Fruit fly (Drosophila melanogaster) whole organism, embryonic: ENCODE results near the gene Rh4.

ENCODE experiments used
- B-H2 ChIP-seq: fragments of 200-800 bp; sonication (Bioruptor generic); optimal IDR thresholded peaks from 2 replicates; lab custom pipeline; 2018; ENCODE audit warnings: missing biosample characterization, mild to moderate bottlenecking, missing genetic modification characterization
- CG10321 ChIP-seq: fragments of 200-800 bp; sonication (Bioruptor generic); IDR thresholded peaks from 2 replicates; pipeline ENCODE4 v1.3.6; 2022; ENCODE audit warnings: missing biosample characterization, missing genetic modification characterization
- CG10431 ChIP-seq: fragments of 200-800 bp; sonication (Bioruptor generic); optimal IDR thresholded peaks from 3 replicates; lab custom pipeline; 2018; ENCODE audit warnings: missing biosample characterization, mild to moderate bottlenecking, missing genetic modification characterization
- CG11456 ChIP-seq: fragments of 200-800 bp; sonication (Bioruptor generic); IDR thresholded peaks from 3 replicates; pipeline ENCODE4 v1.3.6; 2022; ENCODE audit warnings: missing biosample characterization, missing genetic modification characterization
- CG11723 ChIP-seq: fragments of 200-800 bp; sonication (Bioruptor generic); optimal IDR thresholded peaks from 2 replicates; lab custom pipeline; 2017; ENCODE audit warnings: missing biosample characterization, mild to moderate bottlenecking, missing genetic modification characterization
- CG12155 ChIP-seq: fragments of 200-800 bp; sonication (Bioruptor generic); optimal IDR thresholded peaks from 3 replicates; lab custom pipeline; 2016; ENCODE audit warnings: missing biosample characterization, missing genetic modification characterization
- CG1233 ChIP-seq: fragments of 200-800 bp; sonication (Bioruptor generic); optimal IDR thresholded peaks from 4 replicates; lab custom pipeline; 2018; ENCODE audit warnings: missing biosample characterization, mild to moderate bottlenecking, missing genetic modification characterization
- CG15269 ChIP-seq: fragments of 200-800 bp; sonication (Bioruptor generic); optimal IDR thresholded peaks from 2 replicates; lab custom pipeline; 2018; ENCODE audit warnings: missing biosample characterization, mild to moderate bottlenecking, missing genetic modification characterization, moderate library complexity
- CG16815 ChIP-seq: fragments of 200-800 bp; sonication (Bioruptor generic); optimal IDR thresholded peaks from 3 replicates; lab custom pipeline; 2017; ENCODE audit warnings: missing biosample characterization, mild to moderate bottlenecking, missing genetic modification characterization
- CG17186 ChIP-seq: fragments of 200-800 bp; sonication (Bioruptor generic); optimal IDR thresholded peaks from 3 replicates; lab custom pipeline; 2017; ENCODE audit warnings: missing biosample characterization, missing genetic modification reagents, missing genetic modification characterization
- CG17612 ChIP-seq: fragments of 200-800 bp; sonication (Bioruptor generic); IDR thresholded peaks from 2 replicates; pipeline ENCODE4 v1.3.6; 2022; ENCODE audit warnings: missing biosample characterization, missing genetic modification characterization
- CG17829 ChIP-seq: fragments of 200-800 bp; optimal IDR thresholded peaks from 2 replicates; lab custom pipeline; 2019; ENCODE audit warnings: missing biosample characterization, mild to moderate bottlenecking, missing genetic modification characterization, moderate library complexity
- CG2889 ChIP-seq: fragments of 200-800 bp; sonication (Bioruptor generic); IDR thresholded peaks from 3 replicates; pipeline ENCODE4 v1.3.6; 2022; ENCODE audit warnings: missing biosample characterization, missing genetic modification characterization
- CG31365 ChIP-seq: fragments of 200-800 bp; sonication (Bioruptor generic); optimal IDR thresholded peaks from 2 replicates; lab custom pipeline; 2018; ENCODE audit warnings: missing biosample characterization, mild to moderate bottlenecking, missing genetic modification characterization
- CG4730 ChIP-seq: fragments of 200-800 bp; sonication (Bioruptor generic); IDR thresholded peaks from 2 replicates; pipeline ENCODE4 v1.3.6; 2022; ENCODE audit warnings: missing biosample characterization, missing genetic modification characterization
- CG6854 ChIP-seq: fragments of 200-800 bp; sonication (Bioruptor generic); optimal IDR thresholded peaks from 3 replicates; lab custom pipeline; 2017; ENCODE audit warnings: missing biosample characterization, mild to moderate bottlenecking, missing genetic modification characterization
- CG7271 ChIP-seq: fragments of 200-800 bp; sonication (Bioruptor generic); optimal IDR thresholded peaks from 2 replicates; lab custom pipeline; 2018; ENCODE audit warnings: missing biosample characterization, mild to moderate bottlenecking, missing genetic modification characterization, moderate library complexity
- CG7556 ChIP-seq: fragments of 200-800 bp; sonication (Bioruptor generic); optimal IDR thresholded peaks from 2 replicates; lab custom pipeline; 2017; ENCODE audit warnings: missing biosample characterization, mild to moderate bottlenecking, missing genetic modification characterization
- CG7786 ChIP-seq: fragments of 200-800 bp; sonication (Bioruptor generic); optimal IDR thresholded peaks from 2 replicates; lab custom pipeline; 2016; ENCODE audit warnings: missing biosample characterization, missing genetic modification characterization
- Dip2 ChIP-seq: fragments of 200-800 bp; sonication (Bioruptor generic); IDR thresholded peaks from 2 replicates; pipeline ENCODE4 v1.3.6; 2022; ENCODE audit warnings: missing biosample characterization, missing genetic modification characterization
- Dip3 ChIP-seq: fragments of 200-800 bp; sonication (Bioruptor generic); optimal IDR thresholded peaks from 3 replicates; lab custom pipeline; 2016; ENCODE audit warnings: missing biosample characterization, missing genetic modification characterization
- H15 ChIP-seq: fragments of 200-800 bp; sonication (Bioruptor generic); IDR thresholded peaks from 3 replicates; pipeline ENCODE4 v1.3.6; 2022; ENCODE audit warnings: missing biosample characterization, missing genetic modification characterization
- H2.0 ChIP-seq: fragments of 200-800 bp; sonication (Bioruptor generic); IDR thresholded peaks from 2 replicates; pipeline ENCODE4 v1.3.6; 2022; ENCODE audit warnings: missing biosample characterization, missing genetic modification characterization
- HmgZ ChIP-seq: fragments of 200-800 bp; sonication (Bioruptor generic); optimal IDR thresholded peaks from 2 replicates; lab custom pipeline; 2018; ENCODE audit warnings: missing biosample characterization, mild to moderate bottlenecking, missing genetic modification characterization
- Hr51 ChIP-seq, 2 experiments: fragments of 200-800 bp; sonication (Bioruptor generic); optimal IDR thresholded peaks; 2 replicates in 1 of 2; 3 replicates in 1 of 2; lab custom pipeline; 2016 to 2018; ENCODE audit warnings: missing biosample characterization in 2 of 2, missing genetic modification characterization in 2 of 2, mild to moderate bottlenecking in 1 of 2, moderate library complexity in 1 of 2
- Hr78 ChIP-seq, 2 experiments: fragments of 200-800 bp in 1 of 2; fragments of >200 bp in 1 of 2; sonication (Bioruptor generic) in 1 of 2; optimal IDR thresholded peaks; 2 replicates each; lab custom pipeline; 2017 to 2019; ENCODE audit warnings: missing biosample characterization in 2 of 2, missing genetic modification characterization in 2 of 2, mild to moderate bottlenecking in 1 of 2, moderate library complexity in 1 of 2
- MTF-1 ChIP-seq: fragments of 200-800 bp; sonication (Bioruptor generic); optimal IDR thresholded peaks from 2 replicates; lab custom pipeline; 2018; ENCODE audit warnings: missing biosample characterization, mild to moderate bottlenecking, missing genetic modification characterization, borderline replicate concordance
- Stat92E ChIP-seq, 3 experiments: fragments of >200 bp in 2 of 3; fragments of 200-800 bp in 1 of 3; sonication (Bioruptor generic) in 1 of 3; optimal IDR thresholded peaks; 2 replicates each; lab custom pipeline; 2017 to 2019; ENCODE audit warnings: missing biosample characterization in 3 of 3, missing genetic modification characterization in 3 of 3, mild to moderate bottlenecking in 1 of 3, moderate library complexity in 1 of 3
- Xrp1 ChIP-seq: fragments of 200-800 bp; sonication (Bioruptor generic); IDR thresholded peaks from 2 replicates; pipeline ENCODE4 v1.3.6; 2022; ENCODE audit warnings: missing biosample characterization, missing genetic modification characterization
- cad ChIP-seq: fragments of >200 bp; optimal IDR thresholded peaks from 2 replicates; lab custom pipeline; 2017; ENCODE audit warnings: missing biosample characterization, missing genetic modification characterization
- caup ChIP-seq: fragments of 200-800 bp; sonication (Bioruptor generic); optimal IDR thresholded peaks from 3 replicates; lab custom pipeline; 2017; ENCODE audit warnings: missing biosample characterization, mild to moderate bottlenecking, missing genetic modification characterization, moderate library complexity; ENCODE audit not compliant: severe bottlenecking
- chn ChIP-seq: fragments of 200-800 bp; sonication (Bioruptor generic); optimal IDR thresholded peaks from 2 replicates; lab custom pipeline; 2016; ENCODE audit warnings: missing biosample characterization, missing genetic modification characterization
- gcm ChIP-seq: fragments of 200-800 bp; sonication (Bioruptor generic); optimal IDR thresholded peaks from 2 replicates; lab custom pipeline; 2019; ENCODE audit warnings: missing biosample characterization, mild to moderate bottlenecking, missing genetic modification characterization, moderate library complexity
- her ChIP-seq: fragments of 200-800 bp; sonication (Bioruptor generic); optimal IDR thresholded peaks from 2 replicates; lab custom pipeline; 2016; ENCODE audit warnings: missing biosample characterization, missing genetic modification characterization
- hkb ChIP-seq, 2 experiments: fragments of 200-800 bp in 1 of 2; fragments of >200 bp in 1 of 2; sonication (Bioruptor generic) in 1 of 2; IDR thresholded peaks in 1 of 2; optimal IDR thresholded peaks in 1 of 2; 2 replicates each; pipeline versions ENCODE4 v1.3.6 to Lab custom; 2017 to 2022; ENCODE audit warnings: missing biosample characterization in 1 of 2, missing genetic modification characterization in 1 of 2
- jumu ChIP-seq: fragments of 200-800 bp; sonication (Bioruptor generic); optimal IDR thresholded peaks from 3 replicates; lab custom pipeline; 2016; ENCODE audit warnings: missing biosample characterization, missing genetic modification characterization
- kay ChIP-seq: fragments of 200-800 bp; sonication (Bioruptor generic); optimal IDR thresholded peaks from 2 replicates; lab custom pipeline; 2016; ENCODE audit warnings: missing biosample characterization, missing genetic modification characterization
- lab ChIP-seq: fragments of 200-800 bp; sonication (Bioruptor generic); optimal IDR thresholded peaks from 3 replicates; lab custom pipeline; 2017; ENCODE audit warnings: missing biosample characterization, missing genetic modification characterization, mild to moderate bottlenecking, moderate library complexity, missing genetic modification reagents
- mirr ChIP-seq: fragments of 200-800 bp; sonication (Bioruptor generic); optimal IDR thresholded peaks from 3 replicates; lab custom pipeline; 2018; ENCODE audit warnings: missing biosample characterization, mild to moderate bottlenecking, missing genetic modification characterization
- nau ChIP-seq: fragments of 200-800 bp; sonication (Bioruptor generic); optimal IDR thresholded peaks from 3 replicates; lab custom pipeline; 2017; ENCODE audit warnings: missing biosample characterization, mild to moderate bottlenecking, missing genetic modification characterization, missing genetic modification reagents
- nerfin-2 ChIP-seq: fragments of 200-800 bp; sonication (Bioruptor generic); IDR thresholded peaks from 2 replicates; pipeline ENCODE4 v1.3.6; 2022; ENCODE audit warnings: missing biosample characterization, missing genetic modification characterization; ENCODE audit not compliant: partially characterized antibody
- run ChIP-seq: fragments of 200-800 bp; sonication (Bioruptor generic); optimal IDR thresholded peaks from 3 replicates; lab custom pipeline; 2018; ENCODE audit warnings: missing biosample characterization, mild to moderate bottlenecking, missing genetic modification characterization
- slou ChIP-seq: fragments of 200-800 bp; sonication (Bioruptor generic); optimal IDR thresholded peaks from 3 replicates; lab custom pipeline; 2016; ENCODE audit warnings: missing biosample characterization, missing genetic modification characterization
- sna ChIP-seq: fragments of 200-800 bp; sonication (Bioruptor generic); IDR thresholded peaks from 2 replicates; pipeline ENCODE4 v1.3.6; 2022; ENCODE audit warnings: missing biosample characterization, missing genetic modification characterization; ENCODE audit not compliant: partially characterized antibody
- sob ChIP-seq: fragments of 200-800 bp; sonication (Bioruptor generic); IDR thresholded peaks from 2 replicates; pipeline ENCODE4 v1.3.6; 2022; ENCODE audit warnings: missing biosample characterization, missing genetic modification characterization
- toy ChIP-seq: fragments of 200-800 bp; sonication (Bioruptor generic); IDR thresholded peaks from 2 replicates; pipeline ENCODE4 v1.3.6; 2022; ENCODE audit warnings: missing biosample characterization, missing genetic modification characterization
- ttk ChIP-seq: fragments of 200-800 bp; sonication (Bioruptor generic); IDR thresholded peaks from 2 replicates; pipeline ENCODE4 v2.1.2; 2022; ENCODE audit warnings: missing biosample characterization, missing genetic modification characterization
- twi ChIP-seq: fragments of 200-800 bp; optimal IDR thresholded peaks from 2 replicates; lab custom pipeline; 2019; ENCODE audit warnings: missing biosample characterization, mild to moderate bottlenecking, missing genetic modification characterization, moderate library complexity
- yki ChIP-seq: fragments of >200 bp; optimal IDR thresholded peaks from 3 replicates; lab custom pipeline; 2018

Gene Rh4

DNA sequence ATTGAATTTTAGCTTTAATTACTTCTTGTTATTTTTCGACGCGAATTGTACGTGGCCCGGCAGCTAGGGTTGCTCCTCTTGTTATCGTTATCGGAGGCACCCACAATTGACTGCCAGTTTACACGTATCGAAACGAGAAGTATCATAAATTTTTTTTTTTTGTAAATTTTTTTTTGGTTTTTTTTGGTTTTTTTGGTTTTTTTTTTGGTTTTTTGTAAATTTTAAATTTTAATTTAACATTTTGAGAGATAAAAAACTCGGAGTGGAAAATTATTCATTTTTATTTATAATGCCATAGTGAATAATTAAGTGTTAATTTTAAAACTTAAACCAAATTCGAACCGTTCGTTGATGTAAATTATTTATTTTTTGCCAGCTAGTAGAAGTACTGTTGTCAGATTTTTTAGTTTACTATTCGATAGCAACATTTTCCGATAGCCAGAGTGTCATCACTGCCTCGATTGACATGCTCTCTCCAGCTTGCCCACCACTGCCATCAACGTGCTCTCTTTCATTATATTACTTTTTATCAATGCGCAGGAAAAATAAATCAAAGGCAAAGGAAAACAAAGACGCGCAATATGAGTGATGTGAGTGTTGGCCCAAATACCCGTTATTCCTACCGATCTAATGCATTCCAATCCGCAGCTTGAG is 17.3 kb downstream of the Rh4 start, which contains the start of the genes kud and Zcchc7 (continued):
- TF ChIP-seq Hr78 (GFP tag; optimal IDR thresholded peaks at IDR 0.05; lab: Kevin White, UChicago) (no peak), CG1233 (GFP tag; lab: Kevin White, UChicago) (peak; percentile 43), CG17612 (GFP tag; lab: Robert Waterston, UW) (no peak), Hr51 (GFP tag; optimal IDR thresholded peaks at IDR 0.05; lab: Kevin White, UChicago) (peak in 1 of 2 experiments; percentile 59), CG11456 (GFP tag; lab: Robert Waterston, UW) (no peak), CG10321 (no peak), CG17829 (tag; lab: Kevin White, UChicago) (peak; percentile 76), sna (GFP tag; lab: Robert Waterston, UW) (peak; percentile 18; the same call in 1 of the 2 replicates), caup (GFP tag; lab: Kevin White, UChicago) (no peak), ttk (GFP tag; lab: Robert Waterston, UW) (no peak), gcm (no peak), CG17186 (GFP tag; lab: Kevin White, UChicago) (peak; percentile 40), CG7556 (GFP tag; lab: Kevin White, UChicago) (peak; percentile 71), jumu (GFP tag; lab: Kevin White, UChicago) (no peak), HmgZ (tag; lab: Kevin White, UChicago) (peak; percentile 20), Dip2 (GFP tag; lab: Robert Waterston, UW) (no peak), Dip3 (GFP tag; lab: Kevin White, UChicago) (no peak), CG15269 (tag; lab: Kevin White, UChicago) (no peak), run (tag; lab: Kevin White, UChicago) (no peak), H15 (GFP tag; lab: Robert Waterston, UW) (no peak), slou (no peak), H2.0 (GFP tag; lab: Robert Waterston, UW) (no peak), Xrp1 (GFP tag; lab: Robert Waterston, UW) (no peak), lab (GFP tag; lab: Kevin White, UChicago) (no peak), CG7271 (no peak), CG31365 (tag; lab: Kevin White, UChicago) (no peak), CG2889 (GFP tag; lab: Robert Waterston, UW) (no peak), CG7786 (GFP tag; lab: Kevin White, UChicago) (peak; percentile 44), hkb (optimal IDR thresholded peaks at IDR 0.05; lab: Kevin White, UChicago) (peak; percentile 34), hkb (GFP tag; IDR thresholded peaks at IDR 0.05; lab: Robert Waterston, UW) (no peak), B-H2 (GFP tag; lab: Kevin White, UChicago) (peak; percentile 69), Stat92E (GFP tag; optimal IDR thresholded peaks at IDR 0.05; lab: Kevin White, UChicago) (no peak), nau (no peak), CG10431 (GFP tag; lab: Kevin White, UChicago) (no peak), CG12155 (GFP tag; lab: Kevin White, UChicago) (peak; percentile 73), MTF-1 (GFP tag; lab: Kevin White, UChicago) (no peak), nerfin-2 (peak; percentile 44; the same call in 1 of the 2 replicates), CG6854 (no peak), her (no peak), yki (lab: Kevin White, UChicago) (no peak), CG4730 (GFP tag; lab: Robert Waterston, UW) (no peak), chn (peak; percentile 52), twi (tag; lab: Kevin White, UChicago) (peak; percentile 48), cad (GFP tag; lab: Kevin White, UChicago) (no peak), kay (peak; percentile 38), toy (GFP tag; lab: Robert Waterston, UW) (no peak), mirr (no peak), CG16815 (no peak), CG11723 (GFP tag; lab: Kevin White, UChicago) (peak; percentile 53), sob (GFP tag; lab: Robert Waterston, UW) (peak; percentile 62)
